Fruit fly (Drosophila melanogaster) whole organism, embryonic: ENCODE measurements around the gene LysD.

ENCODE experiments used
- Atf6 ChIP-seq: fragments of 200-800 bp; sonication (Bioruptor generic); IDR thresholded peaks from 2 replicates; pipeline ENCODE4 v1.3.6; 2022; ENCODE audit warnings: missing biosample characterization, missing genetic modification characterization
- Bdp1 ChIP-seq: fragments of 200-800 bp; sonication (Bioruptor generic); optimal IDR thresholded peaks from 3 replicates; lab custom pipeline; 2016; ENCODE audit warnings: missing biosample characterization, missing genetic modification characterization
- Blimp-1 ChIP-seq: fragments of 200-800 bp; sonication (Bioruptor generic); optimal IDR thresholded peaks from 3 replicates; lab custom pipeline; 2018; ENCODE audit warnings: missing biosample characterization, missing genetic modification characterization, mild to moderate bottlenecking, moderate library complexity, missing genetic modification reagents
- CG11504 ChIP-seq: fragments of 200-800 bp; sonication (Bioruptor generic); optimal IDR thresholded peaks from 3 replicates; lab custom pipeline; 2019; ENCODE audit warnings: missing biosample characterization, mild to moderate bottlenecking, missing genetic modification characterization, moderate library complexity
- CG13296 ChIP-seq: fragments of 200-800 bp; sonication (Bioruptor generic); optimal IDR thresholded peaks from 3 replicates; lab custom pipeline; 2018; ENCODE audit warnings: missing biosample characterization, mild to moderate bottlenecking, missing genetic modification characterization
- CG1603 ChIP-seq: fragments of 200-800 bp; sonication (Bioruptor generic); optimal IDR thresholded peaks from 2 replicates; lab custom pipeline; 2019; ENCODE audit warnings: missing biosample characterization, mild to moderate bottlenecking, missing genetic modification characterization, moderate library complexity
- CG17385 ChIP-seq: fragments of 200-800 bp; sonication (Bioruptor generic); optimal IDR thresholded peaks from 3 replicates; lab custom pipeline; 2018; ENCODE audit warnings: missing biosample characterization, mild to moderate bottlenecking, missing genetic modification characterization
- CG17912 ChIP-seq: fragments of 200-800 bp; sonication (Bioruptor generic); optimal IDR thresholded peaks from 2 replicates; lab custom pipeline; 2018; ENCODE audit warnings: missing biosample characterization, mild to moderate bottlenecking, missing genetic modification characterization
- CG18011 ChIP-seq: fragments of 200-800 bp; sonication (Bioruptor generic); optimal IDR thresholded peaks from 2 replicates; lab custom pipeline; 2017; ENCODE audit warnings: missing biosample characterization, missing genetic modification characterization, mild to moderate bottlenecking, moderate library complexity, missing genotype
- CG18619 ChIP-seq: fragments of 200-800 bp; sonication (Bioruptor generic); optimal IDR thresholded peaks from 3 replicates; lab custom pipeline; 2017; ENCODE audit warnings: missing biosample characterization, mild to moderate bottlenecking, missing genetic modification characterization
- CG4328 ChIP-seq: fragments of 200-800 bp; sonication (Bioruptor generic); optimal IDR thresholded peaks from 3 replicates; lab custom pipeline; 2017; ENCODE audit warnings: missing biosample characterization, missing genetic modification reagents, missing genetic modification characterization
- CG4707 ChIP-seq: fragments of 200-800 bp; sonication (Bioruptor generic); optimal IDR thresholded peaks from 2 replicates; lab custom pipeline; 2018; ENCODE audit warnings: missing biosample characterization, mild to moderate bottlenecking, missing genetic modification characterization, moderate library complexity
- CG6791 ChIP-seq: fragments of 200-800 bp; sonication (Bioruptor generic); IDR thresholded peaks from 3 replicates; pipeline ENCODE4 v1.3.6; 2022; ENCODE audit warnings: missing biosample characterization, missing genetic modification characterization; ENCODE audit not compliant: partially characterized antibody
- CG7556 ChIP-seq: fragments of 200-800 bp; sonication (Bioruptor generic); optimal IDR thresholded peaks from 2 replicates; lab custom pipeline; 2017; ENCODE audit warnings: missing biosample characterization, mild to moderate bottlenecking, missing genetic modification characterization
- CG7987 ChIP-seq: fragments of 200-800 bp; sonication (Bioruptor generic); optimal IDR thresholded peaks from 2 replicates; lab custom pipeline; 2018; ENCODE audit warnings: missing biosample characterization, mild to moderate bottlenecking, missing genetic modification characterization, moderate library complexity
- CG8290 ChIP-seq, 3 experiments: fragments of 200-800 bp; sonication (Bioruptor generic); optimal IDR thresholded peaks; 2 replicates each; lab custom pipeline; 2016 to 2019; ENCODE audit warnings: missing biosample characterization in 3 of 3, missing genetic modification characterization in 3 of 3, mild to moderate bottlenecking in 2 of 3, moderate library complexity in 1 of 3
- CrebB ChIP-seq: fragments of 200-800 bp; sonication (Bioruptor generic); optimal IDR thresholded peaks from 3 replicates; lab custom pipeline; 2018; ENCODE audit warnings: missing biosample characterization, mild to moderate bottlenecking, missing genetic modification characterization
- Dll ChIP-seq: fragments of 200-800 bp; sonication (Bioruptor generic); IDR thresholded peaks from 4 replicates; pipeline ENCODE4 v1.3.6; 2022; ENCODE audit warnings: missing biosample characterization, missing genetic modification characterization; ENCODE audit not compliant: partially characterized antibody
- Elba2 ChIP-seq: fragments of 200-800 bp; sonication (Bioruptor generic); optimal IDR thresholded peaks from 3 replicates; lab custom pipeline; 2016; ENCODE audit warnings: missing biosample characterization, missing genetic modification characterization
- Ets97D ChIP-seq: fragments of 200-800 bp; sonication (Bioruptor generic); optimal IDR thresholded peaks from 3 replicates; lab custom pipeline; 2016; ENCODE audit warnings: missing biosample characterization, missing genetic modification characterization
- HHEX ChIP-seq: fragments of 200-800 bp; sonication (Bioruptor generic); optimal IDR thresholded peaks from 3 replicates; lab custom pipeline; 2017; ENCODE audit warnings: missing biosample characterization, mild to moderate bottlenecking, missing genetic modification characterization, missing genetic modification reagents
- HmgZ ChIP-seq: fragments of 200-800 bp; sonication (Bioruptor generic); optimal IDR thresholded peaks from 2 replicates; lab custom pipeline; 2018; ENCODE audit warnings: missing biosample characterization, mild to moderate bottlenecking, missing genetic modification characterization
- Hmr ChIP-seq: fragments of 200-800 bp; sonication (Bioruptor generic); optimal IDR thresholded peaks from 3 replicates; lab custom pipeline; 2017; ENCODE audit warnings: mild to moderate bottlenecking, missing biosample characterization, missing genetic modification reagents, missing genetic modification characterization
- Hmx ChIP-seq: fragments of 200-800 bp; sonication (Bioruptor generic); optimal IDR thresholded peaks from 2 replicates; lab custom pipeline; 2016; ENCODE audit warnings: missing biosample characterization, missing genetic modification characterization
- Lpt ChIP-seq: fragments of >200 bp; optimal IDR thresholded peaks from 2 replicates; lab custom pipeline; 2018; ENCODE audit warnings: missing biosample characterization, missing genetic modification characterization
- Nf-YA ChIP-seq: fragments of 200-800 bp; sonication (Bioruptor generic); IDR thresholded peaks from 2 replicates; pipeline ENCODE4 v1.3.6; 2022; ENCODE audit warnings: missing biosample characterization, missing genetic modification characterization
- Oaz ChIP-seq: fragments of 200-800 bp; sonication (Bioruptor generic); IDR thresholded peaks from 2 replicates; pipeline ENCODE4 v1.3.6; 2022; ENCODE audit warnings: missing biosample characterization, missing genetic modification characterization
- Optix ChIP-seq: fragments of 200-800 bp; sonication (Bioruptor generic); IDR thresholded peaks from 3 replicates; pipeline ENCODE4 v1.3.6; 2022; ENCODE audit warnings: missing biosample characterization, missing genetic modification characterization
- PHDP ChIP-seq: fragments of 200-800 bp; sonication (Bioruptor generic); optimal IDR thresholded peaks from 3 replicates; lab custom pipeline; 2018; ENCODE audit warnings: missing biosample characterization, mild to moderate bottlenecking, missing genetic modification characterization, moderate library complexity
- Pdp1 ChIP-seq, 2 experiments: fragments of 200-800 bp; sonication (Bioruptor generic); optimal IDR thresholded peaks; 3 replicates each; lab custom pipeline; 2016; ENCODE audit warnings: missing biosample characterization in 2 of 2, missing genetic modification characterization in 2 of 2, mild to moderate bottlenecking in 1 of 2, moderate library complexity in 1 of 2
- Sry-β ChIP-seq: fragments of 200-800 bp; sonication (Bioruptor generic); optimal IDR thresholded peaks from 2 replicates; lab custom pipeline; 2018; ENCODE audit warnings: missing biosample characterization, mild to moderate bottlenecking, missing genetic modification characterization, moderate library complexity
- Stat92E ChIP-seq, 3 experiments: fragments of >200 bp in 2 of 3; fragments of 200-800 bp in 1 of 3; sonication (Bioruptor generic) in 1 of 3; optimal IDR thresholded peaks; 2 replicates each; lab custom pipeline; 2017 to 2019; ENCODE audit warnings: missing biosample characterization in 3 of 3, missing genetic modification characterization in 3 of 3, mild to moderate bottlenecking in 1 of 3, moderate library complexity in 1 of 3
- Xrp1 ChIP-seq: fragments of 200-800 bp; sonication (Bioruptor generic); IDR thresholded peaks from 2 replicates; pipeline ENCODE4 v1.3.6; 2022; ENCODE audit warnings: missing biosample characterization, missing genetic modification characterization
- cwo ChIP-seq: fragments of 200-800 bp; sonication (Bioruptor generic); optimal IDR thresholded peaks from 3 replicates; lab custom pipeline; 2017; ENCODE audit warnings: missing biosample characterization, missing genetic modification characterization, mild to moderate bottlenecking, moderate library complexity, missing genetic modification reagents
- dan ChIP-seq: fragments of 200-800 bp; sonication (Bioruptor generic); IDR thresholded peaks from 2 replicates; pipeline ENCODE4 v1.3.6; 2022; ENCODE audit warnings: missing biosample characterization, missing genetic modification characterization
- emc ChIP-seq: fragments of 200-800 bp; sonication (Bioruptor generic); optimal IDR thresholded peaks from 2 replicates; lab custom pipeline; 2016; ENCODE audit warnings: missing biosample characterization, missing genetic modification characterization
- grn ChIP-seq: fragments of 200-800 bp; sonication (Bioruptor generic); optimal IDR thresholded peaks from 3 replicates; lab custom pipeline; 2017; ENCODE audit warnings: missing biosample characterization, missing genetic modification characterization
- gsb ChIP-seq: fragments of 200-800 bp; sonication (Bioruptor generic); IDR thresholded peaks from 2 replicates; pipeline ENCODE4 v1.3.6; 2022; ENCODE audit warnings: missing biosample characterization, missing genetic modification characterization
- gsb-n ChIP-seq: fragments of 200-800 bp; sonication (Bioruptor generic); optimal IDR thresholded peaks from 3 replicates; lab custom pipeline; 2018; ENCODE audit warnings: missing biosample characterization, mild to moderate bottlenecking, missing genetic modification characterization
- jing ChIP-seq: fragments of 200-800 bp; sonication (Bioruptor generic); optimal IDR thresholded peaks from 2 replicates; lab custom pipeline; 2018; ENCODE audit warnings: missing biosample characterization, mild to moderate bottlenecking, missing genetic modification characterization
- nerfin-2 ChIP-seq: fragments of 200-800 bp; sonication (Bioruptor generic); IDR thresholded peaks from 2 replicates; pipeline ENCODE4 v1.3.6; 2022; ENCODE audit warnings: missing biosample characterization, missing genetic modification characterization; ENCODE audit not compliant: partially characterized antibody
- otp ChIP-seq: fragments of 200-800 bp; sonication (Bioruptor generic); IDR thresholded peaks from 3 replicates; pipeline ENCODE4, ENCODE4 v1.3.6; 2022; ENCODE audit warnings: missing biosample characterization, missing genetic modification characterization
- rib ChIP-seq: fragments of 200-800 bp; sonication (Bioruptor generic); IDR thresholded peaks from 2 replicates; pipeline ENCODE4 v1.3.6; 2022; ENCODE audit warnings: missing biosample characterization, missing genetic modification characterization
- sd ChIP-seq: fragments of 200-800 bp; sonication (Bioruptor generic); optimal IDR thresholded peaks from 3 replicates; lab custom pipeline; 2018; ENCODE audit warnings: missing biosample characterization, mild to moderate bottlenecking, missing genetic modification characterization, moderate library complexity
- seq ChIP-seq: fragments of 200-800 bp; sonication (Bioruptor generic); IDR thresholded peaks from 2 replicates; pipeline ENCODE4 v1.3.6; 2022; ENCODE audit warnings: missing biosample characterization, missing genetic modification characterization
- shn ChIP-seq: fragments of 200-800 bp; sonication (Bioruptor generic); optimal IDR thresholded peaks from 3 replicates; lab custom pipeline; 2016; ENCODE audit warnings: missing biosample characterization, missing genetic modification characterization
- sr ChIP-seq: fragments of 200-800 bp; sonication (Bioruptor generic); IDR thresholded peaks from 3 replicates; pipeline ENCODE4 v1.3.6; 2022; ENCODE audit warnings: missing biosample characterization, missing genetic modification characterization
- toy ChIP-seq: fragments of 200-800 bp; sonication (Bioruptor generic); IDR thresholded peaks from 2 replicates; pipeline ENCODE4 v1.3.6; 2022; ENCODE audit warnings: missing biosample characterization, missing genetic modification characterization
- trem ChIP-seq: fragments of 200-800 bp; optimal IDR thresholded peaks from 3 replicates; lab custom pipeline; 2019; ENCODE audit warnings: missing biosample characterization, mild to moderate bottlenecking, missing genetic modification characterization, moderate library complexity

LysD gene

dm6 chr3L:1177085-1177484, 33.9 kb downstream of the LysD start, which contains the start of gene bab2:
bab2 (minus strand) TSS chr3L:1177276.
- TF ChIP-seq CG17912 (GFP tag; lab: Kevin White, UChicago), result no peak
- TF ChIP-seq CG11504, result peak; percentile 36
- peak; percentile 17 for TF ChIP-seq HmgZ (tag; lab: Kevin White, UChicago)
- TF ChIP-seq cwo (GFP tag; lab: Kevin White, UChicago), result no peak
- no peak; the same call in 2 of the 3 replicates for TF ChIP-seq sr (GFP tag; lab: Robert Waterston, UW)
- no peak for TF ChIP-seq Hmr (GFP tag; lab: Kevin White, UChicago)
- no peak for TF ChIP-seq trem (tag; lab: Kevin White, UChicago)
- TF ChIP-seq rib, result peak; percentile 40; the same call in 1 of the 2 replicates
- TF ChIP-seq CG13296, result no peak
- no peak for TF ChIP-seq CG18011 (GFP tag; lab: Kevin White, UChicago)
- TF ChIP-seq shn (GFP tag; lab: Kevin White, UChicago), result no peak
- no peak for TF ChIP-seq Lpt (GFP tag; lab: Kevin White, UChicago)
- no peak for TF ChIP-seq CG7556 (GFP tag; lab: Kevin White, UChicago)
- TF ChIP-seq toy, result no peak
- peak; percentile 47 for TF ChIP-seq sd (tag; lab: Kevin White, UChicago)
- no peak for TF ChIP-seq CG18619 (GFP tag; lab: Kevin White, UChicago)
- peak; percentile 41 for TF ChIP-seq CG17385
- peak; percentile 43 for TF ChIP-seq grn (GFP tag; lab: Kevin White, UChicago)
- 0 out of 2 replicates have a peak, but pooled peaks have one; percentile 14 for TF ChIP-seq Atf6 (GFP tag; lab: Robert Waterston, UW)
- TF ChIP-seq jing (GFP tag; lab: Kevin White, UChicago), result peak; percentile 54
- TF ChIP-seq Xrp1, result no peak
- TF ChIP-seq gsb (GFP tag; lab: Robert Waterston, UW), result 0 out of 2 replicates have a peak, but pooled peaks have one; percentile 9
- peak; percentile 31 for TF ChIP-seq CG4707 (GFP tag; lab: Kevin White, UChicago)
- no peak for TF ChIP-seq Elba2
- TF ChIP-seq Dll (GFP tag; lab: Robert Waterston, UW), result 0 out of 4 replicates have a peak, but pooled peaks have one; percentile 39
- peak; percentile 48; the same call in 1 of the 2 replicates for TF ChIP-seq seq
- peak; percentile 33 for TF ChIP-seq gsb-n (tag; lab: Kevin White, UChicago)
- TF ChIP-seq Optix (GFP tag; lab: Robert Waterston, UW), result peak; percentile 8; the same call in 1 of the 3 replicates
- TF ChIP-seq otp (GFP tag; lab: Robert Waterston, UW), result peak; percentile 62; the same call in 2 of the 3 replicates
- peak in 1 of 3 experiments; percentile 76 for TF ChIP-seq Stat92E (GFP tag; optimal IDR thresholded peaks at IDR 0.05; lab: Kevin White, UChicago)
- peak; percentile 29 for TF ChIP-seq CrebB (tag; lab: Kevin White, UChicago)
- TF ChIP-seq CG7987, result no peak
- TF ChIP-seq Oaz (GFP tag; lab: Robert Waterston, UW), result no peak
- TF ChIP-seq PHDP (tag; lab: Kevin White, UChicago), result peak; percentile 16
- no peak for TF ChIP-seq CG8290 (GFP tag; optimal IDR thresholded peaks at IDR 0.05; lab: Kevin White, UChicago)
- TF ChIP-seq CG8290 (tag; optimal IDR thresholded peaks at IDR 0.05; lab: Kevin White, UChicago), result peak in 1 of 2 experiments; percentile 43
- peak in 1 of 2 experiments; percentile 20 for TF ChIP-seq Pdp1 (GFP tag; optimal IDR thresholded peaks at IDR 0.05; lab: Kevin White, UChicago)
- no peak for TF ChIP-seq Hmx (GFP tag; lab: Kevin White, UChicago)
- TF ChIP-seq Ets97D (GFP tag; lab: Kevin White, UChicago), result no peak
- TF ChIP-seq CG6791, result no peak; the same call in 2 of the 3 replicates
- TF ChIP-seq dan (GFP tag; lab: Robert Waterston, UW), result no peak
- no peak for TF ChIP-seq Bdp1 (GFP tag; lab: Kevin White, UChicago)
- TF ChIP-seq emc (GFP tag; lab: Kevin White, UChicago), result no peak
- no peak for TF ChIP-seq Sry-β (GFP tag; lab: Kevin White, UChicago)
- TF ChIP-seq CG1603 (tag; lab: Kevin White, UChicago), result peak; percentile 16
- TF ChIP-seq Blimp-1 (GFP tag; lab: Kevin White, UChicago), result peak; percentile 5
- no peak for TF ChIP-seq Nf-YA (GFP tag; lab: Robert Waterston, UW)
- TF ChIP-seq CG4328 (GFP tag; lab: Kevin White, UChicago), result no peak
- no peak for TF ChIP-seq HHEX
- no peak for TF ChIP-seq nerfin-2 (GFP tag; lab: Robert Waterston, UW)
